Fruit fly (Drosophila melanogaster): ENCODE measurements around the gene rg.

The rg gene

dm6 chrX:5143810-5144209, 58.3 kb downstream of the rg start (continued):
- peak; percentile 71 for TF ChIP-seq CG18599 (GFP tag; optimal IDR thresholded peaks at IDR 0.05)
- TF ChIP-seq knrl (GFP tag; IDR thresholded peaks at IDR 0.05; ENCODE audit: partially characterized antibody): no peak
- peak; percentile 7 for TF ChIP-seq CG12071 (GFP tag; optimal IDR thresholded peaks at IDR 0.05)
- TF ChIP-seq D19A (tag; optimal IDR thresholded peaks at IDR 0.05): peak; percentile 20
- TF ChIP-seq CG6689 (GFP tag; IDR thresholded peaks at IDR 0.05): 0 out of 2 replicates have a peak, but pooled peaks have one; percentile 16

dm6 chrX:5152888-5153287, 67.3 kb downstream of the rg start:
- TF ChIP-seq CTCF (GFP tag; optimal IDR thresholded peaks at IDR 0.05) (peak; percentile 86), CG10274 (GFP tag; optimal IDR thresholded peaks at IDR 0.05) (no peak)

- TF ChIP-seq BEAF-32 (GFP tag; optimal IDR thresholded peaks at IDR 0.05) (no peak), az2 (GFP tag; optimal IDR thresholded peaks at IDR 0.05) (no peak), CG3847 (GFP tag; IDR thresholded peaks at IDR 0.05) (no peak), sr (GFP tag; IDR thresholded peaks at IDR 0.05) (no peak), CG4820 (GFP tag; optimal IDR thresholded peaks at IDR 0.05) (no peak), CG7839 (tag; optimal IDR thresholded peaks at IDR 0.05) (no peak), Six4 (GFP tag; optimal IDR thresholded peaks at IDR 0.05) (no peak), CG17829 (tag; optimal IDR thresholded peaks at IDR 0.05) (no peak), Deaf1 (tag; optimal IDR thresholded peaks at IDR 0.05) (peak; percentile 93), maf-S (GFP tag; optimal IDR thresholded peaks at IDR 0.05) (no peak), CG13287 (GFP tag; IDR thresholded peaks at IDR 0.05; ENCODE audit: partially characterized antibody) (no peak), pros (GFP tag; optimal IDR thresholded peaks at IDR 0.05) (no peak), CG2116 (GFP tag; optimal IDR thresholded peaks at IDR 0.05) (no peak), fu2 (GFP tag; optimal IDR thresholded peaks at IDR 0.05) (no peak), CG15011 (GFP tag; optimal IDR thresholded peaks at IDR 0.05) (no peak), CG15073 (GFP tag; optimal IDR thresholded peaks at IDR 0.05) (no peak), aop (GFP tag; IDR thresholded peaks at IDR 0.05) (no peak), CG6854 (GFP tag; optimal IDR thresholded peaks at IDR 0.05) (no peak), abd-A (tag; optimal IDR thresholded peaks at IDR 0.05) (peak; percentile 31), cg (GFP tag; optimal IDR thresholded peaks at IDR 0.05) (peak; percentile 45), jing (GFP tag; optimal IDR thresholded peaks at IDR 0.05) (no peak), CG13894 (tag; optimal IDR thresholded peaks at IDR 0.05) (peak; percentile 3), Bgb (GFP tag; IDR thresholded peaks at IDR 0.05; ENCODE audit: partially characterized antibody) (no peak), CG4404 (GFP tag; IDR thresholded peaks at IDR 0.05) (no peak), CG4282 (GFP tag; optimal IDR thresholded peaks at IDR 0.05) (no peak), CG14860 (GFP tag; IDR thresholded peaks at IDR 0.05; ENCODE audit: partially characterized antibody) (no peak), CG18476 (GFP tag; optimal IDR thresholded peaks at IDR 0.05) (no peak), insv (GFP tag; optimal IDR thresholded peaks at IDR 0.05) (no peak), sqz (GFP tag; optimal IDR thresholded peaks at IDR 0.05) (no peak), CG11093 (GFP tag; IDR thresholded peaks at IDR 0.05) (no peak), CG17328 (GFP tag; IDR thresholded peaks at IDR 0.05) (no peak), Sry-δ (GFP tag; optimal IDR thresholded peaks at IDR 0.05) (no peak)
Measured at dm6 chrX:5164924-5165323, 79.4 kb downstream of the rg start.

Data from whole organism, embryonic.